Worm (Caenorhabditis elegans) whole organism, L4 larva: ENCODE results near the gene F56C4.1.

Experiments used
- R02D3.7 ChIP-seq: fragments of 150-350 bp; sonication (generic microtip); optimal IDR thresholded peaks from 3 replicates; lab custom pipeline; 2014; ENCODE audit warnings: missing biosample characterization, missing genetic modification characterization
- Y105C5A.15 ChIP-seq: fragments of 200-800 bp; sonication (Bioruptor generic); IDR thresholded peaks from 2 replicates; pipeline ENCODE4 v1.3.6; 2022; ENCODE audit warnings: missing genetic modification characterization, missing compliant biosample characterization
- aha-1 ChIP-seq: fragments of 150-350 bp; peaks from one replicate; lab custom pipeline; 2014; ENCODE audit warnings: missing biosample characterization, missing genetic modification characterization
- dmd-8 ChIP-seq: fragments of 200-800 bp; sonication (Bioruptor generic); IDR thresholded peaks from 2 replicates; pipeline ENCODE4 v1.3.6; 2022; ENCODE audit warnings: missing genetic modification characterization, missing compliant biosample characterization
- hlh-30 ChIP-seq: sonication (generic microtip); optimal IDR thresholded peaks from 2 replicates; lab custom pipeline; 2017; ENCODE audit warnings: antibody characterized with exemption, mild to moderate bottlenecking, missing genetic modification characterization, missing compliant biosample characterization; ENCODE audit not compliant: insufficient read depth
- lin-13 ChIP-seq: fragments of 150-350 bp; optimal IDR thresholded peaks from 2 replicates; lab custom pipeline; 2014; ENCODE audit warnings: missing biosample characterization, missing genetic modification reagents, missing genetic modification characterization
- lir-3 ChIP-seq: sonication (generic microtip); optimal IDR thresholded peaks from 2 replicates; lab custom pipeline; 2016; ENCODE audit warnings: mild to moderate bottlenecking, missing genetic modification characterization, missing compliant biosample characterization
- nhr-10 ChIP-seq: fragments of 150-350 bp; optimal IDR thresholded peaks from 2 replicates; lab custom pipeline; 2014; ENCODE audit warnings: missing biosample characterization, missing genetic modification characterization
- nhr-11 ChIP-seq: fragments of 150-350 bp; optimal IDR thresholded peaks from 2 replicates; lab custom pipeline; 2014; ENCODE audit warnings: missing biosample characterization, missing genetic modification characterization
- nhr-111 ChIP-seq: fragments of 200-800 bp; sonication (Bioruptor generic); optimal IDR thresholded peaks from 2 replicates; lab custom pipeline; 2018; ENCODE audit warnings: mild to moderate bottlenecking, missing genetic modification characterization, missing compliant biosample characterization
- nhr-77 ChIP-seq: fragments of 150-350 bp; optimal IDR thresholded peaks from 2 replicates; lab custom pipeline; 2014; ENCODE audit warnings: missing biosample characterization, missing genetic modification characterization
- snpc-4 ChIP-seq: fragments of 150-350 bp; optimal IDR thresholded peaks from 2 replicates; lab custom pipeline; 2014; ENCODE audit warnings: missing biosample characterization, missing genetic modification characterization
- zag-1 ChIP-seq: fragments of 150-350 bp; optimal IDR thresholded peaks from 2 replicates; lab custom pipeline; 2014; ENCODE audit warnings: missing biosample characterization, missing genetic modification characterization
- zfp-3 ChIP-seq: fragments of 200-800 bp; sonication (Bioruptor generic); conservative IDR thresholded peaks from 2 replicates; pipeline ENCODE4 v1.3.6; 2022; ENCODE audit warnings: missing genetic modification reagents, missing genetic modification characterization, missing compliant biosample characterization

ce11 chrIV:10612281-10612680, 24.5 kb upstream of the F56C4.1 start:
- TF ChIP-seq aha-1 (no peak), R02D3.7 (no peak), nhr-111 (GFP tag; lab: Kevin White, UChicago) (no peak), nhr-77 (tag; lab: Kevin White, UChicago) (no peak), nhr-11 (tag; lab: Kevin White, UChicago) (no peak), lir-3 (tag; lab: Kevin White, UChicago) (no peak), nhr-10 (tag; lab: Kevin White, UChicago) (no peak), snpc-4 (tag; lab: Kevin White, UChicago) (no peak), zag-1 (tag; lab: Kevin White, UChicago) (no peak), Y105C5A.15 (GFP tag; lab: Robert Waterston, UW) (no peak), hlh-30 (no peak), zfp-3 (GFP tag; lab: Robert Waterston, UW) (no peak), lin-13 (GFP tag; lab: Kevin White, UChicago) (no peak), dmd-8 (GFP tag; lab: Robert Waterston, UW) (no peak)
